Worm (Caenorhabditis elegans) whole organism, young adult: ENCODE results near the gene Y34B4A.7.

ENCODE experiments used
- F55B11.4 ChIP-seq: sonication (generic microtip); optimal IDR thresholded peaks from 2 replicates; lab custom pipeline; 2016; ENCODE audit warnings: missing compliant biosample characterization, missing genetic modification characterization, borderline replicate concordance; ENCODE audit not compliant: insufficient read depth
- F57A8.1 ChIP-seq: fragments of 200-800 bp; sonication (Bioruptor generic); optimal IDR thresholded peaks from 2 replicates; lab custom pipeline; 2018; ENCODE audit warnings: mild to moderate bottlenecking, missing genetic modification characterization, moderate library complexity, missing compliant biosample characterization
- ceh-40 ChIP-seq: fragments of 200-800 bp; sonication (Bioruptor generic); IDR thresholded peaks from 2 replicates; pipeline ENCODE4 v1.3.6; 2022; ENCODE audit warnings: missing genetic modification characterization, missing compliant biosample characterization
- lin-26 ChIP-seq: fragments of 200-800 bp; sonication (Bioruptor generic); IDR thresholded peaks from 2 replicates; pipeline ENCODE4 v1.3.6; 2022; ENCODE audit warnings: missing genetic modification reagents, missing genetic modification characterization, missing compliant biosample characterization

- TF ChIP-seq ceh-40 (GFP tag; lab: Robert Waterston, UW) (no peak), F55B11.4 (tag; lab: Kevin White, UChicago) (no peak), F57A8.1 (no peak), lin-26 (GFP tag; lab: Robert Waterston, UW) (no peak)
These were observed 12.9 kb downstream of the Y34B4A.7 start, which contains the start of gene nspg-12 for ce11 chrX:5256999-5257398.
